Fruit fly (Drosophila melanogaster): ENCODE data around the gene Ubr3.

Gene Ubr3

DNA sequence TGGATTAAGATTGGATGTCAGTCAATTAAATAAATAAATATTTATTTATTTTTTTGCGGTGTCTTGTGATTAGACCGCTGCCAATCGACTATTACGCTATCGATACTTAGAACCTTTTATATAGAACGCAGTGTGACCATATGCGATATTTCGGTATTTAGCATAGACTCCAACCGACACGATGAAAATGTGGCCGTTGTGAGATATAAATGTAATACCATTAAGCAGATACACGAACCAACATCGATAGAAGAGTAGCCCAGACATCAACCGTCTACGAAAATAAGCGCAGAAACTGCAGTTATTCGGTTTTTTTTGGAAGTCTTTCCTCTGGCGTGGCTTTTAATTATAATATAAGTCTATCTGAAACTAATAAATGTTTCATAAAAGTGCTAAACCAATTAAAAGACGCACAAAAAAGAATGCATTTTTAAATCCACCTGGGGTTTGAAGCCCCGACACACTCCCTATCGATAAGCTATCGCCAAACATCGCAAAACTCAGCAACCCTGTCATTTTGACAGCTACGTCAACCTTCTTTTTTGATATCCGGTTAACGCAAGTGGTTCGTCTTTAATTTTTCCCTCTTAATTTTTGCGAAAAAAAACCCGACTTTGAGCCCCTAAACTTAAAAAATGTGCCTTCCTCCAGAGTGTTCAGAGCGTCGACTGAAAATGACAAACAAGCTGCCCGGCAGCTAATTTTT, 2.3 kb upstream of the Ubr3 start, which contains the start of the genes Dhdds and RpS14a (continued):
- TF ChIP-seq twi (tag; optimal IDR thresholded peaks at IDR 0.05) (peak; percentile 16), CG4424 (GFP tag; optimal IDR thresholded peaks at IDR 0.05) (peak; percentile 77), vnd (GFP tag; IDR thresholded peaks at IDR 0.05; ENCODE audit: partially characterized antibody) (peak; percentile 75), so (GFP tag; IDR thresholded peaks at IDR 0.05) (no peak), NC2α (GFP tag; optimal IDR thresholded peaks at IDR 0.05) (peak; percentile 32), CG1233 (GFP tag; optimal IDR thresholded peaks at IDR 0.05) (peak; percentile 59), CG15479 (GFP tag; optimal IDR thresholded peaks at IDR 0.05) (no peak), Usf (GFP tag; optimal IDR thresholded peaks at IDR 0.05) (peak; percentile 44), onecut (GFP tag; IDR thresholded peaks at IDR 0.05) (no peak), Hr39 (optimal IDR thresholded peaks at IDR 0.05) (no peak), CG7786 (GFP tag; optimal IDR thresholded peaks at IDR 0.05) (peak; percentile 25), gcm2 (GFP tag; optimal IDR thresholded peaks at IDR 0.05) (no peak), z (GFP tag; IDR thresholded peaks at IDR 0.05) (no peak), PHDP (tag; optimal IDR thresholded peaks at IDR 0.05) (peak; percentile 64), MESR4 (GFP tag; optimal IDR thresholded peaks at IDR 0.05) (peak; percentile 86), lbe (GFP tag; optimal IDR thresholded peaks at IDR 0.05) (no peak), CG17612 (GFP tag; IDR thresholded peaks at IDR 0.05) (no peak), fu2 (GFP tag; optimal IDR thresholded peaks at IDR 0.05) (no peak), CrebB (tag; optimal IDR thresholded peaks at IDR 0.05) (peak; percentile 52), CG33213 (GFP tag; optimal IDR thresholded peaks at IDR 0.05) (peak; percentile 32), al (GFP tag; IDR thresholded peaks at IDR 0.05) (no peak), Chrac-16 (GFP tag; optimal IDR thresholded peaks at IDR 0.05) (peak; percentile 10), sc (optimal IDR thresholded peaks at IDR 0.05) (no peak), sc (GFP tag; optimal IDR thresholded peaks at IDR 0.05) (peak; percentile 52), Elba2 (GFP tag; optimal IDR thresholded peaks at IDR 0.05) (peak; percentile 25), yki (optimal IDR thresholded peaks at IDR 0.05) (peak; percentile 22), HLH54F (GFP tag; optimal IDR thresholded peaks at IDR 0.05) (peak; percentile 51), Hr78 (GFP tag; optimal IDR thresholded peaks at IDR 0.05) (no peak), CG8924 (tag; optimal IDR thresholded peaks at IDR 0.05) (peak; percentile 49), cg (GFP tag; optimal IDR thresholded peaks at IDR 0.05) (no peak), CG13624 (GFP tag; optimal IDR thresholded peaks at IDR 0.05) (peak; percentile 50), CG6689 (GFP tag; IDR thresholded peaks at IDR 0.05) (no peak), pita (GFP tag; optimal IDR thresholded peaks at IDR 0.05) (peak; percentile 86), vfl (GFP tag; optimal IDR thresholded peaks at IDR 0.05) (peak; percentile 18), CG10274 (GFP tag; optimal IDR thresholded peaks at IDR 0.05) (peak; percentile 33), crc (GFP tag; optimal IDR thresholded peaks at IDR 0.05) (no peak), CG1603 (tag; optimal IDR thresholded peaks at IDR 0.05) (peak; percentile 40), CG7556 (GFP tag; optimal IDR thresholded peaks at IDR 0.05) (peak; percentile 51), esg (GFP tag; conservative IDR thresholded peaks at IDR 0.05) (no peak), maf-S (GFP tag; optimal IDR thresholded peaks at IDR 0.05) (peak; percentile 18), CG3838 (GFP tag; optimal IDR thresholded peaks at IDR 0.05) (peak; percentile 22), trem (tag; optimal IDR thresholded peaks at IDR 0.05) (peak; percentile 74), CG5245 (GFP tag; optimal IDR thresholded peaks at IDR 0.05) (no peak), pfk (GFP tag; optimal IDR thresholded peaks at IDR 0.05) (peak; percentile 41), btn (GFP tag; optimal IDR thresholded peaks at IDR 0.05) (no peak), CG2678 (tag; optimal IDR thresholded peaks at IDR 0.05) (no peak), CG12659 (GFP tag; optimal IDR thresholded peaks at IDR 0.05) (peak; percentile 86), CG8290 (GFP tag; optimal IDR thresholded peaks at IDR 0.05) (peak; percentile 56), CG8290 (tag; optimal IDR thresholded peaks at IDR 0.05) (peak; percentile 17 to 35), chm (GFP tag; IDR thresholded peaks at IDR 0.05) (no peak; the same call in 1 of the 2 replicates), CG11093 (GFP tag; IDR thresholded peaks at IDR 0.05) (no peak), CG4730 (GFP tag; IDR thresholded peaks at IDR 0.05) (no peak)

All from whole organism, embryonic.